Worm (Caenorhabditis elegans) whole organism, L4/young adult: ENCODE data around the gene R107.9.

Experiments
- W03F9.2 ChIP-seq: fragments of 150-350 bp; optimal IDR thresholded peaks from 2 replicates; lab custom pipeline; 2014; ENCODE audit warnings: missing biosample characterization, missing genetic modification characterization
- dao-5 ChIP-seq: sonication (generic microtip); optimal IDR thresholded peaks from 2 replicates; lab custom pipeline; 2016; ENCODE audit warnings: missing genotype, missing genetic modification characterization, moderate library complexity, missing compliant biosample characterization
- him-1 ChIP-seq: sonication (generic microtip); optimal IDR thresholded peaks from 2 replicates; lab custom pipeline; 2016; ENCODE audit warnings: missing genotype, missing genetic modification reagents, missing genetic modification characterization, missing compliant biosample characterization

Gene R107.9

DNA sequence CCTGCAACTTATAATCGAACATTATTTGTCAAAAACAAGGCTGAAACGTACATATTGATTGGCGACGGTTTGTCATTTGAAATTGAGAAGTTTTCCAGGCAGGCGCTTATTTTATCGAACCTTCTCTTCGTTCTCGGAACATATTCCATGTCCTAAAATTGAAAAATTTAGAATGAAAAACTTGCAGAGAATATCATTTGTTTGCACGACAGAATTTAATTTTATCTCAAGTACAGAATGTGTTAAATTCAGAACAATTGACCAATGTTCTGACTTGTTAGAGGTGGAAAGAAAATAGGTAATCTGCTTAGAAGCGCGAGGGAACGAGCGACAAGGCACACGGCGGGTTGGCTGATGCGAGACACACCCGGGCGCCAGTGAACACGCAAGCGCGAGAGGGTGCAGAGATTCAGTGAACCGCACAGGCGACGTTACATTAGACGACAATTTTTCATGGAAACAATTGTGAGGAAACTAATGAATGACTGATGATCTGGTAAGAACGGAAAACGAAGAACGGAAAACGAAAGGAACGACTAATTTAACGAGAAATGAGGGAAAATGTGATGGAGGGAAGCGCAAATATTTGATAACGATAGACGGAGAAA lies 14.7 kb downstream of the R107.9 start:
- TF ChIP-seq dao-5 (tag; lab: Kevin White, UChicago) (no peak), him-1 (tag; lab: Kevin White, UChicago) (no peak), W03F9.2 (no peak)

DNA sequence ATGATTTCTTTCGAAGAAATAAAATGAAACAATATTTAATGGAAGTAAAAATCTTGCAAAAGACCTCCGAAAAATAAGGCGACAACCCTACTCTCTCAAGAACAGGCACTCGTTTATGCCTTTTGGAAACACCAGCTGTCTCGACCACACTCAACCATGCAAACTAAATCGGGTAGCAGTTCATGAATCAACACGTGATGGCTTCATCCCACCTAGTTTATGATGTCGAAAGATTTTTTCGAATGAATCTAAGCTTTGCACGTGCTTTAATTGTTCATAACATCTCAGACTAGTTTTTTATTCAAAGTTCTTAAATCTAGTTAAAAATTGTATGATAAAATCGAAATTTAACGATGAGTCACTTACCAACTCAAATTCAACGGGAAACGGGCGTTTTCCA lies 15.5 kb downstream of the R107.9 start:
- TF ChIP-seq him-1 (tag; lab: Kevin White, UChicago), result no peak
- TF ChIP-seq dao-5 (tag; lab: Kevin White, UChicago), result no peak
- TF ChIP-seq W03F9.2, result no peak

DNA sequence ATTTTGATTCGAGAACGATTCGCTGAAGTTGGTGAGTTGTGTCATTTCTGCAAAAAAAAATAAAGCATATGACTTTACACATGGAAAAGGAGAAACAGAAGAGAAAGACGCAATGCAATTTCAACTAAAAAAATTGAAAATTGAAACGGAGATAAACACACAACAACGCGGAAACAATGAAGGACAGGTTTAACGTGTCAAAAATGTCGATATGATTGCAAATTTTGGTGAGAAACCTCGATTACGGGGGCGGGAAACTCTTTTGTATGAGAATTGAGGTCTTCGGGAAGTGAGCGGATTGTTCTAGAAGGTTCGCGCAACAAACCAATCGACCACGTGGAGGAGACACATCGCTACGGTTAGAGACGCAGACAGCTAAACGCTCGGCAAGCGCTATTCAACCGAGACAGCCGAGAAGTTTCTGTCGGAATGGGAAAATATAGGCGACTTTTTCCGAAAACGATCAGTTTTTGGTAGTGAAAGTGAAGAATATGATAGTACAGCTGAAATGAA lies 16.0 kb downstream of the R107.9 start, which contains the start of gene R107.5:
R107.5 (minus strand) TSS at position 51 of the 513 bp plus-strand sequence.
- TF ChIP-seq W03F9.2 (peak; percentile 77), him-1 (tag; lab: Kevin White, UChicago) (peak; percentile 71), dao-5 (tag; lab: Kevin White, UChicago) (no peak)

DNA sequence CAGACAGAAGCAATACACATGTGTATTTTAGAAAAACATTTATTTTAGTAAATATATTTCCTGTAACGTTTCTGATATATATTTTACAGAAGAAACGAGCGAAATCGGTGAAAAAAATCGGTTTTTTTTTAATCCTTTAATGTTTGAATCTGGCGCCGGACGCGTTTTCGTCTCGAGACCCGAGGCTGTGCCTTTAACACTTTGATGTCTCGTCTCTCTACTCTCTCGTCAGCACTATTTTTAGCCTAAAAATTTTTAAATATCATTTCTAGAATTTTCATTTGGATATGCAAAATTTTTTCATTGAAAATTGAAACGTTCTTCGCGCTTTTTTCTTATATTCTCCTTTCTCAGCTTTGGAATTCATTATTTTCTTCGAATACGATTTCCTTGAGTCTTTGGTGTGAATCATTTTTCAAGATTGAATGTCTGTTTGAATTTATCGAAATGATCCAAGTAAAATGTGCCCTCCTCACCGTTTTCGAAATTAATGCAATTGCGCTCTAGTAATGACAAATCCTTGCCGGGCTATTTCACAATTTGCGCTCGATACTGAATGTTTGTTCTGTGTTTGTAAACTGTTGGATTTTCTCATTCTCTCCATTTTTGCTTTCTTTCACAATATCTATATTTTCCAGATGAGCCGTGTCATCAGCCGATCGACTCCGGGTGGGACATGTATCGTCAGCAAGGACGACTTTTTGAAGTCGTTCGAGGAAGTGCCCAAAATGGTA lies 16.8 kb downstream of the R107.9 start, which contains the start of gene cls-2:
cls-2 (plus strand) TSS at position 635 of the 734 bp plus-strand sequence.
- TF ChIP-seq W03F9.2 (peak; percentile 14), him-1 (tag; lab: Kevin White, UChicago) (no peak)

DNA sequence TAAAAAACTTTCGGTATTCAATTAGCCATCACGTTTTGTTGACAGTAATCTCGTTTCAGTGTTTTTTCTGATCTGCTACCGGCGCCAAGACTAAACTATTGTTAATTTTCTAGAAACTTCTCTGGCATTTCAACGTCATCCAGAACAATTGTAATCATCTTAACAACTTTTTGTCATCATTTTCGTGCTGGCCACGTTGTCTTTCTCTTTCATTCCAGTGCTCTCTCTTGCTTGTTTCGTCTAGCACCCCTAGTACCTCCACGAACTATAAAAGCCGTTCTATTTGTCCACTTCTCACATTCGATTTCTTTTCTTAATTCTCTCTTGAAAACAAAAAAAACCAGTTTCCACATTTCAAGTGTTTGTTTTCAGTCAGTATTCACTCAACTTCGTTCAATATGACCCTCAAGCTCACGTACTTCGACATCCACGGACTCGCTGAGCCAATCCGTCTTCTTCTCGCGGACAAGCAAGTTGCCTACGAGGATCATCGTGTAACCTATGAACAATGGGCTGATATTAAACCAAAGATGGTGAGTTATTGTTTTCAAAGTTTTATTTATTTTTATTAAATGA lies 21.3 kb downstream of the R107.9 start, which contains the start of gene gst-1:
gst-1 (plus strand) TSS at position 373 of the 576 bp plus-strand sequence.
- no peak for TF ChIP-seq dao-5 (tag; lab: Kevin White, UChicago)
- TF ChIP-seq W03F9.2, result peak; percentile 38

DNA sequence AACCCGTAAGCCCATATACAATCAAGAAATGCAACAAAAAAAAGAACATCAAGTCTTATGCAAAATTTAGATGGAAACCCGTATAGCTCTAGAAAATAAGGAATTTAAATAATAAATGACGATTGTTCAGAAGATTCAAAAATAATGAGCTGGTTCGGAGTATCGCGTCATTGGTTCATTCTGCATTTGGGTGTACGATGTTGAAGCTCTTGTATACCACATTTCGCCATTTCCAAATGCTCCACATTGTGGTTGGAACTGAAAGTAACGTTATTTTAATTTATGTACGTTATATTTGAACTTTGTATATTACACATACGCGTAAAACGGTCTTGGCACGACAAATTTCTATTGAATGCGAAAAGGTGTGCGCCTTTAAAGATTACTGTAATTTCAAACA lies 22.5 kb downstream of the R107.9 start:
- TF ChIP-seq dao-5 (tag; lab: Kevin White, UChicago), result no peak
- TF ChIP-seq W03F9.2, result no peak
- TF ChIP-seq him-1 (tag; lab: Kevin White, UChicago), result no peak

DNA sequence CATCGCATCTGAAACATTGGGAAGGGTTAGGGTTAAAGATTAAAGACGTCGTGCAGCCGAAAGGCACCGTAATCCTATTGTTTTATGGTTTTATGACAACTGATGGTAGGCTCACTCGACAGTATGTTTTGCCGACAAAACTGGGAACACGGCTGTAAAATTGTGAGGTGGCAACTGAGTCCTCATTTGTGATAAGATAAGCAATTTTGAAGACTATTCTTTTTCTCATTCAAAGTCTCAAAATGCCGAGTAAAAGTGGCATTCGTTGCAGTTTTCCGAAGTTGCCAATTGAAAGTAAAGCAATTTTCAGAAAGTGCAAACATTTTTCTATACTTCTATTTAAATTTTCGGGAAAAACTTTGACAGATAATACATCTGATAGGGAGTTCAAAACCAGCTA lies 32.0 kb downstream of the R107.9 start:
- TF ChIP-seq W03F9.2 (no peak), dao-5 (tag; lab: Kevin White, UChicago) (no peak), him-1 (tag; lab: Kevin White, UChicago) (no peak)

DNA sequence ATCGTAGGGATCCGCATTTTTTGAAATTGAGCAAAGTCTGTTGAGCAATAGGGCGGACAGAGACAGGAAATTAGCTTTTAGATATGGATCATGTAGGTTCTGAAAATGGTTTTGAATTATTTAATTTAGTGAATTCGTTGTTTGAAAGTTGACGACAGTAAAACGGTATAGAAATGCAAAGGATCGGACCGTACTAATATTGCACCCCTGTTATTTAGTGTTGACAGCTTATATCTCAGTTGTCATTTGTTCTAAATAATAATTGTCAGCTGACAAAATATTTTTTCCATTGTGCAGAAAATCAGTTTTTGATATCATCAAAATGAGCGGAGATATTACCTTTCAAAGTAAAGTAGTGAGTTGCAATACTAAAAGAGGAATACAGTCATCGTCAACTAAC lies 33.6 kb downstream of the R107.9 start, which contains the start of gene lin-12:
lin-12 (minus strand) TSS at position 101 of the 400 bp plus-strand sequence.
- TF ChIP-seq W03F9.2 (no peak), him-1 (tag; lab: Kevin White, UChicago) (no peak), dao-5 (tag; lab: Kevin White, UChicago) (no peak)

DNA sequence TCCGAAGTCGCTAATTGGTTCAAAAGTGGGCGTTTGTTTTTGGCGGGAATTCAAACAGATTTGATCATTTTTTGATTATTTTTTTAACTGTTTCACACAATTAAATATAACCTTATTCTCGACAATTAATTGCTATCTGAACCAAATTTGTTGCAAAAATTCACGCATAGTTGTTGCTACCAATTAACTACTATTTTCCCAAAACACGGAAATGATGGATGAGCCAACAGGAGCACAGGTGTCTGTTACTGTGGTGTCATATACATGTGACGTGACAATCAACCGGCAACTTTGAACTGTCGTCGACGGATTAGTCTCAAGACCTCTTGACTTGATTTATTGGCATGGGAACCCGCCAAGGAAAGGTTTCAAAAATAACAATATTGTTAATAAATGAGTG lies 34.9 kb downstream of the R107.9 start:
- TF ChIP-seq W03F9.2, result no peak
- TF ChIP-seq dao-5 (tag; lab: Kevin White, UChicago), result no peak
- TF ChIP-seq him-1 (tag; lab: Kevin White, UChicago), result no peak

DNA sequence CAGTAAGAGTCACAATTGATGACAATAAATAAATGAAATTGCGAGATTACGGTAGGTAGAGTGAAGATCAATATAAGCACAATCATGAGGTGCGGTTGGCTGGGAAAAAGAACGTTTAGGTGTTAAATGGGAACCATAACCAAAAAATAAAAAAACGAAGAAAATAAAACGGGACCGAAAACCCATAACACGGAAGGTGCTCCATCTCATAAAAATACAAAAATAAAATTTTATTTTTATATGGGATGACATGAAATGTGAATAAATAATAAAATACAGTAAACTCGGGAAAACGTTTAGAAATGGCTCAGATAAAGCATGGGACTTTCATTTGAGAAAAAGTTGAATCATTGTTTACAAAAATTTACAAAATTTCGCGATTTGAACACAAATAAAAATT lies 37.8 kb downstream of the R107.9 start, which contains the start of gene F02A9.7:
F02A9.7 (minus strand) TSS at position 101 of the 400 bp plus-strand sequence.
- no peak for TF ChIP-seq him-1 (tag; lab: Kevin White, UChicago)

DNA sequence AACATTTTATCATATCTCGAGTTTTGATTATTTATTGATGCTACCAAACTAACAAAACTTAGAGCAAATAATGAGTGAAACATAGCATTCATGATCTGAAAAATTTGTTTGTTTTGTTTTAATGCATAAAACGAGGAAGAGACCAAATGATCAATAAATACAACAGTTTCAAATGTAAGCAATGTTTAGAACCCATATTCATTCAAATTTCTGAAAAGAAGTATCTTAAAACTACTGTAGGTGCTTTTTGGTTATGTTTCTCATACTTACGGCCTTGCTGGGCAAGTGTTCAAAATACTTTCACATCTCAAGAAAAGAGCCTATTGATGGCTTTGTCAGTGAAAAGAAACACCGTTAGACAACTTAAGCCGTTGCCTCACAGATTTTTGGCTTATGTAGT lies 40.0 kb downstream of the R107.9 start, which contains the start of gene F02A9.1:
F02A9.1 (minus strand) TSS at position 101 of the 400 bp plus-strand sequence.
- TF ChIP-seq W03F9.2, result no peak
- TF ChIP-seq dao-5 (tag; lab: Kevin White, UChicago), result no peak
- no peak for TF ChIP-seq him-1 (tag; lab: Kevin White, UChicago)

DNA sequence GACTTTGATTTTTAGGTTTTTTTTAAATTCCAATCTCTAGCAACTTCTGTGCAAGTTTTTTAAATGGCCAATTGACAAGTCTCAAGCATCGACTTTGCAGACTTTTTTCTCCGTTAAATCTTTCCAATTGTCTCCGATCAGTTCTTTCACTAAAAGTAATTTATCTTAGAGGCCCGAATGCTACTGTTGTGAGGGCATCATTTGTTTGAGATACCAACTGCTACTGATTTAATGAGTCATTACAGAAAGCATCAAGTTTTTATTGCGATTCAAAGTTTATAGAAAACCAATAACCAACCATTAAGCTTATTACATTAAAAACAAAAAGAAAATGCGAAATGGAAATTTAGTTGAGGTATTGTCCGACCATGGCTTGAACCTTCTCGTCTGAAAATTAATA lies 42.4 kb downstream of the R107.9 start:
- TF ChIP-seq dao-5 (tag; lab: Kevin White, UChicago) (no peak), him-1 (tag; lab: Kevin White, UChicago) (no peak), W03F9.2 (no peak)

DNA sequence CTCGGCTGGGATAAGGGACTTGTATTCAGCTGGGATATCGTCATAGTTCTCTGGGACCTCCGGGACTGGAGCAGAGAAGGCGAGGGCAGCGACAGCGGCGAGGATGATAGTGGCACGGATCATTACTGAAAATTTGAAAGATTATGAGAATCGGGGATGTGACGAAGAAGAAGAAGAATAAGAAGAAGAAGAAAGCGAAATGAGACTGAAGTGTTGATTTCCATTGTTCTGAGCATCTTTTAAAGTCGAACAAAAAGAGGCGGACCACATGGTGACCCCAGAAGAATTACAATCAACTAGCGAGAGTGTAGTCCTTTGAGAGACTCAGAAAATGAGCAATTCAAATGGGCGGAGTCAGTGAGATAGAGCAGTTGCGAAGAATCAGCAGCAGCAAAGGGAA lies 43.3 kb downstream of the R107.9 start, which contains the start of gene far-1:
far-1 (minus strand) TSS at position 125 of the 400 bp plus-strand sequence.
- TF ChIP-seq W03F9.2, result no peak
- no peak for TF ChIP-seq dao-5 (tag; lab: Kevin White, UChicago)
- TF ChIP-seq him-1 (tag; lab: Kevin White, UChicago), result no peak

DNA sequence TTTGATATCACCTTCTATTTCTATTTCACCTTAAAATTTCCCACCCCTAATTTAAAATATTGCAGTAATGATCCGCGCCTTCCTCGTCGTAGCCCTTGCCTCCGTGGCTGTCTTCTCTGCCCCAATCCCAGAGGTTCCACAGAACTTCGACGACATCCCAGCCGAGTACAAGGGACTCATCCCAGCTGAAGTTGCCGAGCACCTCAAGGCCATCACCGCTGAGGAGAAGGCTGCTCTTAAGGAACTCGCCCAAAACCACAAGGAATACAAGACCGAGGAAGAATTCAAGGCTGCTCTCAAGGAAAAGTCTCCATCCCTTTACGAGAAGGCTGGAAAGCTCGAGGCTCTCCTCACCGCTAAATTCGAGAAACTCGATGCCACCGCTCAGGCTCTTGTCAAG lies 44.0 kb downstream of the R107.9 start, which contains the start of gene far-2:
far-2 (plus strand) TSS at position 66 of the 400 bp plus-strand sequence.
- no peak for TF ChIP-seq him-1 (tag; lab: Kevin White, UChicago)
- TF ChIP-seq W03F9.2, result no peak
- no peak for TF ChIP-seq dao-5 (tag; lab: Kevin White, UChicago)
